Worm (Caenorhabditis elegans) whole organism, L2 larva: Measurements from ENCODE around the gene F44F4.15.
A peak's percentile ranks its signal among the peaks of the same experiment; 100 is the strongest.
"Not testable (repeated sequence)": the region's sequence is repeated elsewhere in the genome, so short reads cannot be mapped to it uniquely, and the experiment has no call there.

Experiments used
- C34F6.9 ChIP-seq: fragments of 150-350 bp; optimal IDR thresholded peaks from 2 replicates; lab custom pipeline; 2014; ENCODE audit warnings: missing biosample characterization, missing genetic modification characterization
- F13H6.1 ChIP-seq: sonication (generic microtip); optimal IDR thresholded peaks from 2 replicates; lab custom pipeline; 2016; ENCODE audit warnings: missing genetic modification characterization, missing compliant biosample characterization
- Y55F3AM.14 ChIP-seq: fragments of 200-800 bp; sonication (Bioruptor generic); optimal IDR thresholded peaks from 2 replicates; lab custom pipeline; 2018; ENCODE audit warnings: mild to moderate bottlenecking, missing genetic modification characterization, missing compliant biosample characterization
- ZK546.5 ChIP-seq: sonication (generic microtip); optimal IDR thresholded peaks from 2 replicates; lab custom pipeline; 2017; ENCODE audit warnings: missing biosample characterization, missing genetic modification characterization
- alr-1 ChIP-seq: fragments of 150-350 bp; optimal IDR thresholded peaks from 2 replicates; lab custom pipeline; 2014; ENCODE audit warnings: missing biosample characterization, missing genetic modification characterization
- aly-2 ChIP-seq: fragments of 150-350 bp; optimal IDR thresholded peaks from 2 replicates; lab custom pipeline; 2014; ENCODE audit warnings: missing biosample characterization, missing genetic modification characterization
- ama-1 ChIP-seq: fragments of 150-350 bp; optimal IDR thresholded peaks from 2 replicates; lab custom pipeline; 2018; ENCODE audit warnings: inconsistent platforms
- blmp-1 ChIP-seq: sonication (generic microtip); optimal IDR thresholded peaks from 2 replicates; lab custom pipeline; 2017; ENCODE audit warnings: missing genetic modification characterization, mild to moderate bottlenecking, missing compliant biosample characterization, antibody characterized with exemption, moderate library complexity; ENCODE audit not compliant: insufficient read depth
- ceh-16 ChIP-seq: fragments of 150-350 bp; optimal IDR thresholded peaks from 2 replicates; lab custom pipeline; 2014; ENCODE audit warnings: missing biosample characterization, missing genetic modification characterization
- ceh-82 ChIP-seq: fragments of 150-350 bp; optimal IDR thresholded peaks from 2 replicates; lab custom pipeline; 2014; ENCODE audit warnings: missing biosample characterization, missing genetic modification characterization
- crh-2 ChIP-seq: sonication (generic microtip); optimal IDR thresholded peaks from 2 replicates; lab custom pipeline; 2017; ENCODE audit warnings: missing biosample characterization, missing genetic modification characterization
- dmd-4 ChIP-seq: sonication (generic microtip); optimal IDR thresholded peaks from 2 replicates; lab custom pipeline; 2017; ENCODE audit warnings: missing biosample characterization, missing genetic modification characterization
- egl-27 ChIP-seq: sonication (generic microtip); optimal IDR thresholded peaks from 3 replicates; lab custom pipeline; 2017; ENCODE audit warnings: missing biosample characterization, missing genetic modification reagents, missing genetic modification characterization
- elt-1 ChIP-seq: fragments of 150-350 bp; optimal IDR thresholded peaks from 2 replicates; lab custom pipeline; 2014; ENCODE audit warnings: missing biosample characterization, missing genetic modification characterization
- elt-3 ChIP-seq: sonication (generic microtip); optimal IDR thresholded peaks from 2 replicates; lab custom pipeline; 2017; ENCODE audit warnings: missing biosample characterization, missing genetic modification characterization
- fos-1 ChIP-seq: fragments of 150-350 bp; optimal IDR thresholded peaks from 2 replicates; lab custom pipeline; 2014; ENCODE audit warnings: missing biosample characterization, missing genetic modification characterization
- gmeb-1 ChIP-seq: fragments of 150-350 bp; optimal IDR thresholded peaks from 2 replicates; lab custom pipeline; 2014; ENCODE audit warnings: missing biosample characterization, missing genetic modification characterization
- lin-11 ChIP-seq: fragments of 150-350 bp; sonication (generic microtip); optimal IDR thresholded peaks from 2 replicates; lab custom pipeline; 2014; ENCODE audit warnings: missing biosample characterization, missing genetic modification characterization, inconsistent platforms, mixed read lengths
- lin-13 ChIP-seq: fragments of 150-350 bp; optimal IDR thresholded peaks from 2 replicates; lab custom pipeline; 2014; ENCODE audit warnings: missing biosample characterization, missing genetic modification reagents, missing genetic modification characterization
- lsy-2 ChIP-seq, 2 experiments: fragments of 150-350 bp in 1 of 2; sonication (generic microtip) in 1 of 2; optimal IDR thresholded peaks; 2 replicates each; lab custom pipeline; 2014 to 2017; ENCODE audit warnings: missing biosample characterization in 2 of 2, missing genetic modification characterization in 2 of 2
- mab-5 ChIP-seq: fragments of 150-350 bp; optimal IDR thresholded peaks from 2 replicates; lab custom pipeline; 2014; ENCODE audit warnings: missing biosample characterization, missing genetic modification characterization
- mbf-1 ChIP-seq: sonication (generic microtip); optimal IDR thresholded peaks from 2 replicates; lab custom pipeline; 2017; ENCODE audit warnings: missing biosample characterization, missing genetic modification characterization
- mdl-1 ChIP-seq, 2 experiments: fragments of 150-350 bp in 1 of 2; sonication (generic microtip) in 1 of 2; optimal IDR thresholded peaks; 2 replicates each; lab custom pipeline; 2017; ENCODE audit warnings: missing biosample characterization in 2 of 2, missing genetic modification characterization in 2 of 2
- nhr-11 ChIP-seq: fragments of 150-350 bp; optimal IDR thresholded peaks from 2 replicates; lab custom pipeline; 2014; ENCODE audit warnings: missing biosample characterization, missing genetic modification characterization
- nhr-12 ChIP-seq: fragments of 150-350 bp; optimal IDR thresholded peaks from 2 replicates; lab custom pipeline; 2014; ENCODE audit warnings: missing biosample characterization, missing genetic modification characterization
- nhr-21 ChIP-seq: fragments of 150-350 bp; optimal IDR thresholded peaks from 2 replicates; lab custom pipeline; 2014; ENCODE audit warnings: missing biosample characterization, missing genetic modification characterization
- nhr-23 ChIP-seq: fragments of 150-350 bp; optimal IDR thresholded peaks from 2 replicates; lab custom pipeline; 2014; ENCODE audit warnings: missing biosample characterization, missing genetic modification reagents, missing genetic modification characterization
- nhr-237 ChIP-seq: fragments of 150-350 bp; optimal IDR thresholded peaks from 2 replicates; lab custom pipeline; 2014; ENCODE audit warnings: missing biosample characterization, missing genetic modification characterization
- nhr-25 ChIP-seq: fragments of 150-350 bp; sonication (generic microtip); optimal IDR thresholded peaks from 3 replicates; lab custom pipeline; 2014; ENCODE audit warnings: missing biosample characterization, missing genetic modification characterization
- nhr-77 ChIP-seq: fragments of 150-350 bp; optimal IDR thresholded peaks from 2 replicates; lab custom pipeline; 2014; ENCODE audit warnings: missing biosample characterization, missing genetic modification characterization
- peb-1 ChIP-seq: fragments of 150-350 bp; optimal IDR thresholded peaks from 2 replicates; lab custom pipeline; 2014; ENCODE audit warnings: missing biosample characterization, missing genetic modification characterization
- skn-1 ChIP-seq: sonication (generic microtip); optimal IDR thresholded peaks from 2 replicates; lab custom pipeline; 2017; ENCODE audit warnings: missing biosample characterization, missing genetic modification characterization
- sma-3 ChIP-seq: sonication (generic microtip); optimal IDR thresholded peaks from 2 replicates; lab custom pipeline; 2016; ENCODE audit warnings: missing genetic modification reagents, missing genetic modification characterization, missing compliant biosample characterization
- sma-9 ChIP-seq, 2 experiments: fragments of 150-350 bp in 1 of 2; sonication (generic microtip) in 1 of 2; optimal IDR thresholded peaks; 2 replicates each; lab custom pipeline; 2014 to 2016; ENCODE audit warnings: missing genetic modification characterization in 2 of 2, mild to moderate bottlenecking in 1 of 2, missing biosample characterization in 1 of 2, missing compliant biosample characterization in 1 of 2, missing genetic modification reagents in 1 of 2, moderate library complexity in 1 of 2
- snpc-4 ChIP-seq: fragments of 150-350 bp; optimal IDR thresholded peaks from 2 replicates; lab custom pipeline; 2014; ENCODE audit warnings: missing biosample characterization, missing genetic modification characterization
- unc-39 ChIP-seq: fragments of 150-350 bp; optimal IDR thresholded peaks from 2 replicates; lab custom pipeline; 2014; ENCODE audit warnings: missing biosample characterization, missing genetic modification characterization
- unc-55 ChIP-seq: fragments of 150-350 bp; sonication (generic microtip); optimal IDR thresholded peaks from 3 replicates; lab custom pipeline; 2014; ENCODE audit warnings: missing biosample characterization, missing genetic modification reagents, missing genetic modification characterization
- unc-62 ChIP-seq: fragments of 150-350 bp; optimal IDR thresholded peaks from 2 replicates; lab custom pipeline; 2014; ENCODE audit warnings: missing biosample characterization, missing genetic modification reagents, missing genetic modification characterization
- zag-1 ChIP-seq: fragments of 150-350 bp; optimal IDR thresholded peaks from 2 replicates; lab custom pipeline; 2014; ENCODE audit warnings: missing biosample characterization, missing genetic modification characterization
- ztf-1 ChIP-seq: fragments of 200-800 bp; sonication (Bioruptor generic); conservative IDR thresholded peaks from 2 replicates; pipeline ENCODE4 v1.3.6; 2022; ENCODE audit warnings: missing genetic modification characterization, missing compliant biosample characterization
- ztf-11 ChIP-seq: sonication (generic microtip); optimal IDR thresholded peaks from 2 replicates; lab custom pipeline; 2017; ENCODE audit warnings: missing biosample characterization, missing genetic modification characterization
- ztf-4 ChIP-seq: fragments of 150-350 bp; optimal IDR thresholded peaks from 2 replicates; lab custom pipeline; 2014; ENCODE audit warnings: missing biosample characterization, missing genetic modification characterization

F44F4.15 gene

ce11 chrII:10922874-10923273 is 8.4 kb downstream of the F44F4.15 start, which contains the start of gene Y19D2B.1:
TSS of gene Y19D2B.1 (minus strand) at chrII:10922974.
- not testable (repeated sequence) for TF ChIP-seq sma-3 (GFP tag; lab: Kevin White, UChicago); elt-1 (tag; lab: Kevin White, UChicago); nhr-21 (tag; lab: Kevin White, UChicago)

- TF ChIP-seq nhr-25 (tag; lab: Kevin White, UChicago) (no peak), F13H6.1 (tag; lab: Kevin White, UChicago) (no peak), nhr-77 (no peak)
- TF ChIP-seq, all 48 proteins: peak for 0
These were observed 9.5 kb downstream of the F44F4.15 start, which contains the start of gene Y19D2B.2 for ce11 chrII:10923948-10924347. TSS of gene Y19D2B.2 (plus strand) at chrII:10924248.

- no peak for TF ChIP-seq alr-1 (tag; lab: Kevin White, UChicago)
- peak; percentile 96 for TF ChIP-seq fos-1 (tag; lab: Kevin White, UChicago)
- TF ChIP-seq gmeb-1 (tag; lab: Kevin White, UChicago) = peak; percentile 38
- no peak for TF ChIP-seq Y55F3AM.14 (GFP tag; lab: Kevin White, UChicago)
- peak; percentile 59 for TF ChIP-seq sma-3 (GFP tag; lab: Kevin White, UChicago)
- no peak for TF ChIP-seq ceh-16 (tag; lab: Kevin White, UChicago)
- peak; percentile 82 for TF ChIP-seq sma-9 (GFP tag; optimal IDR thresholded peaks at IDR 0.05; lab: Kevin White, UChicago)
- TF ChIP-seq sma-9 (tag; optimal IDR thresholded peaks at IDR 0.05; lab: Kevin White, UChicago) = no peak
- peak in 1 of 2 experiments; percentile 36 for TF ChIP-seq lsy-2 (tag; optimal IDR thresholded peaks at IDR 0.05; lab: Kevin White, UChicago)
- no peak for TF ChIP-seq snpc-4
- no peak for TF ChIP-seq elt-3 (tag; lab: Kevin White, UChicago)
- TF ChIP-seq crh-2 (tag; lab: Kevin White, UChicago) = peak; percentile 63
- no peak for TF ChIP-seq F13H6.1 (tag; lab: Kevin White, UChicago)
- peak; percentile 17 for TF ChIP-seq nhr-21 (tag; lab: Kevin White, UChicago)
- no peak for TF ChIP-seq ztf-1
- TF ChIP-seq unc-62 (GFP tag; lab: Kevin White, UChicago) = no peak
- no peak for TF ChIP-seq dmd-4 (tag; lab: Kevin White, UChicago)
These were observed 10.2 kb downstream of the F44F4.15 start for ce11 chrII:10924669-10925068.

ce11 chrII:10925804-10926570 is 11.5 kb downstream of the F44F4.15 start, which contains the start of gene metr-1:
TSS of gene metr-1 (plus strand) at chrII:10926561.
- TF ChIP-seq unc-39 (tag; lab: Kevin White, UChicago) (no peak), snpc-4 (no peak), nhr-23 (no peak), nhr-11 (tag; lab: Kevin White, UChicago) (no peak), lsy-2 (tag; optimal IDR thresholded peaks at IDR 0.05; lab: Kevin White, UChicago) (peak in 1 of 2 experiments; percentile 49), mab-5 (tag; lab: Kevin White, UChicago) (no peak), dmd-4 (tag; lab: Kevin White, UChicago) (no peak), ztf-4 (no peak), aly-2 (tag; lab: Kevin White, UChicago) (no peak), ZK546.5 (no peak), ztf-11 (tag; lab: Kevin White, UChicago) (no peak), egl-27 (tag; lab: Kevin White, UChicago) (no peak), fos-1 (tag; lab: Kevin White, UChicago) (peak; percentile 68), Y55F3AM.14 (GFP tag; lab: Kevin White, UChicago) (no peak), nhr-12 (tag; lab: Kevin White, UChicago) (no peak), gmeb-1 (tag; lab: Kevin White, UChicago) (peak; percentile 63), crh-2 (tag; lab: Kevin White, UChicago) (peak; percentile 2), ceh-82 (tag; lab: Kevin White, UChicago) (no peak), ztf-1 (no peak), sma-9 (GFP tag; optimal IDR thresholded peaks at IDR 0.05; lab: Kevin White, UChicago) (peak; percentile 15), sma-9 (tag; optimal IDR thresholded peaks at IDR 0.05; lab: Kevin White, UChicago) (no peak), C34F6.9 (tag; lab: Kevin White, UChicago) (no peak), nhr-237 (no peak), mbf-1 (no peak), sma-3 (GFP tag; lab: Kevin White, UChicago) (no peak), skn-1 (tag; lab: Kevin White, UChicago) (no peak), ceh-16 (tag; lab: Kevin White, UChicago) (no peak), nhr-25 (tag; lab: Kevin White, UChicago) (no peak), peb-1 (no peak), lin-11 (no peak), nhr-21 (tag; lab: Kevin White, UChicago) (peak; percentile 60), alr-1 (tag; lab: Kevin White, UChicago) (no peak), elt-1 (tag; lab: Kevin White, UChicago) (no peak), mdl-1 (tag; optimal IDR thresholded peaks at IDR 0.05; lab: Kevin White, UChicago) (no peak), blmp-1 (tag; lab: Kevin White, UChicago) (no peak), lin-13 (GFP tag; lab: Kevin White, UChicago) (no peak), F13H6.1 (tag; lab: Kevin White, UChicago) (no peak), unc-55 (no peak), elt-3 (tag; lab: Kevin White, UChicago) (no peak), zag-1 (tag; lab: Kevin White, UChicago) (no peak), ama-1 (lab: Kevin White, UChicago) (peak; percentile 46)
